Worm (Caenorhabditis elegans): ENCODE measurements around the gene F17E5.2.

DNA sequence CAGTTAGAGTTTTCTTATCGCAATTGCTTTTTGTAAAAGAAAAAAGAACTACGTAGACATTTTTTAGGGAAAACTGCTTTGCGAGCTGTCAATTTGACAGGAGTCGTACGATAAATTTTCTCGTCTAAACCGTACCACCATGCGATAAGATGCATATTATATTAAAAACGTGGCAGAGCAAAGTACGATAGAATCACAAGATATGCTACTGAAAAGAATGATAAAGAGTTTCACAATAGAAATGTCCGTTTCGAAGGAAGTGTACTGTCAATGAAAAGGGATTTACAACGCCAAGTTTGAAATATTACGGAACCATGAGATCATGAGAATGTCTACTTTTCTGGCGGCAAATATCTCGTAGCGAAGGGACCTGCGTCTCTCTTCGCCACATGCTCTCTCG lies 29.3 kb upstream of the F17E5.2 start, which contains the start of gene F19H6.5:
- no peak for TF ChIP-seq unc-55 (GFP tag; optimal IDR thresholded peaks at IDR 0.05)
- TF ChIP-seq R02D3.7 (tag; optimal IDR thresholded peaks at IDR 0.05), result no peak
- no peak for TF ChIP-seq crh-2 (tag; optimal IDR thresholded peaks at IDR 0.05)
- no peak for TF ChIP-seq blmp-1 (tag; optimal IDR thresholded peaks at IDR 0.05; ENCODE audit: insufficient read depth)
- no peak for TF ChIP-seq mdl-1 (tag; optimal IDR thresholded peaks at IDR 0.05)
- no peak for TF ChIP-seq lin-11 (tag; optimal IDR thresholded peaks at IDR 0.05)
